Fruit fly (Drosophila melanogaster) whole organism, prepupa: ENCODE measurements around the gene CG11095.
A peak's percentile ranks its signal among the peaks of the same experiment; 100 is the strongest.

Experiments used
- Blimp-1 ChIP-seq: fragments of 200-800 bp; sonication (Bioruptor generic); optimal IDR thresholded peaks from 3 replicates; lab custom pipeline; 2017; ENCODE audit warnings: missing biosample characterization, missing genetic modification characterization, mild to moderate bottlenecking, moderate library complexity, missing genetic modification reagents
- CG10631 ChIP-seq: fragments of 200-800 bp; sonication (Bioruptor generic); optimal IDR thresholded peaks from 2 replicates; lab custom pipeline; 2016; ENCODE audit warnings: missing biosample characterization, missing genetic modification characterization
- CG11294 ChIP-seq: fragments of 200-800 bp; sonication (Bioruptor generic); IDR thresholded peaks from 2 replicates; pipeline ENCODE4 v1.3.6; 2022; ENCODE audit warnings: missing biosample characterization, missing genetic modification characterization
- CG11902 ChIP-seq: fragments of 200-800 bp; sonication (Bioruptor generic); optimal IDR thresholded peaks from 3 replicates; lab custom pipeline; 2016; ENCODE audit warnings: missing biosample characterization, missing genetic modification characterization
- CG15336 ChIP-seq: fragments of 200-800 bp; sonication (Bioruptor generic); IDR thresholded peaks from 2 replicates; pipeline ENCODE4 v1.3.6; 2022; ENCODE audit warnings: missing biosample characterization, missing genetic modification characterization
- CG1621 ChIP-seq: fragments of 200-800 bp; sonication (Bioruptor generic); optimal IDR thresholded peaks from 3 replicates; lab custom pipeline; 2018; ENCODE audit warnings: missing biosample characterization, mild to moderate bottlenecking, missing genetic modification characterization
- CG16779 ChIP-seq: fragments of 200-800 bp; sonication (Bioruptor generic); optimal IDR thresholded peaks from 3 replicates; lab custom pipeline; 2017; ENCODE audit warnings: missing biosample characterization, mild to moderate bottlenecking, missing genetic modification characterization
- CG3032 ChIP-seq: fragments of 200-800 bp; optimal IDR thresholded peaks from 2 replicates; lab custom pipeline; 2019; ENCODE audit warnings: missing biosample characterization, mild to moderate bottlenecking, missing genetic modification characterization, moderate library complexity
- CG32006 ChIP-seq: fragments of 200-800 bp; sonication (Bioruptor generic); optimal IDR thresholded peaks from 3 replicates; lab custom pipeline; 2017; ENCODE audit warnings: missing biosample characterization, mild to moderate bottlenecking, missing genetic modification characterization
- CG6163 ChIP-seq: fragments of 200-800 bp; sonication (Bioruptor generic); IDR thresholded peaks from 3 replicates; pipeline ENCODE4 v1.3.6; 2022; ENCODE audit warnings: missing biosample characterization, missing genetic modification characterization
- CG6276 ChIP-seq: fragments of 200-800 bp; sonication (Bioruptor generic); optimal IDR thresholded peaks from 2 replicates; lab custom pipeline; 2017; ENCODE audit warnings: missing biosample characterization, mild to moderate bottlenecking, missing genetic modification characterization
- CG6792 ChIP-seq: fragments of 200-800 bp; sonication (Bioruptor generic); optimal IDR thresholded peaks from 3 replicates; lab custom pipeline; 2016; ENCODE audit warnings: missing biosample characterization, missing genetic modification characterization
- CG7368 ChIP-seq: fragments of 200-800 bp; sonication (Bioruptor generic); optimal IDR thresholded peaks from 3 replicates; lab custom pipeline; 2016; ENCODE audit warnings: missing biosample characterization, missing genetic modification characterization
- CG8119 ChIP-seq: fragments of 200-800 bp; sonication (Bioruptor generic); IDR thresholded peaks from 3 replicates; pipeline ENCODE4 v1.3.6; 2022; ENCODE audit warnings: missing biosample characterization, missing genetic modification characterization
- CG8319 ChIP-seq: fragments of 200-800 bp; sonication (Bioruptor generic); optimal IDR thresholded peaks from 3 replicates; lab custom pipeline; 2016; ENCODE audit warnings: missing biosample characterization, missing genetic modification characterization
- CG8632 ChIP-seq: fragments of 200-800 bp; sonication (Bioruptor generic); optimal IDR thresholded peaks from 3 replicates; lab custom pipeline; 2016; ENCODE audit warnings: missing biosample characterization, missing genetic modification characterization
- Eip75B ChIP-seq: fragments of 200-800 bp; sonication (Bioruptor generic); optimal IDR thresholded peaks from 3 replicates; lab custom pipeline; 2016; ENCODE audit warnings: missing biosample characterization, missing genetic modification characterization
- Eip78C ChIP-seq: fragments of 200-800 bp; sonication (Bioruptor generic); peaks from one replicate; lab custom pipeline; 2016; ENCODE audit warnings: missing biosample characterization, missing genetic modification characterization
- Ets96B ChIP-seq: fragments of 200-800 bp; optimal IDR thresholded peaks from 2 replicates; lab custom pipeline; 2019; ENCODE audit warnings: missing biosample characterization, mild to moderate bottlenecking, missing genetic modification characterization, moderate library complexity
- Gug ChIP-seq: fragments of 200-800 bp; sonication (Bioruptor generic); IDR thresholded peaks from 2 replicates; pipeline ENCODE4 v1.3.6; 2022; ENCODE audit warnings: missing biosample characterization, missing genetic modification characterization
- Hr38 ChIP-seq: sonication (Bioruptor generic); optimal IDR thresholded peaks from 2 replicates; lab custom pipeline; 2016; ENCODE audit warnings: missing biosample characterization, missing genetic modification characterization
- Hr39 ChIP-seq: fragments of 200-800 bp; sonication (Bioruptor generic); optimal IDR thresholded peaks from 2 replicates; lab custom pipeline; 2016; ENCODE audit warnings: missing biosample characterization, missing genetic modification characterization
- Smox ChIP-seq: fragments of 200-800 bp; sonication (Bioruptor generic); optimal IDR thresholded peaks from 3 replicates; lab custom pipeline; 2016; ENCODE audit warnings: missing biosample characterization, missing genetic modification characterization
- Sox102F ChIP-seq: fragments of 200-800 bp; sonication (Bioruptor generic); optimal IDR thresholded peaks from 2 replicates; lab custom pipeline; 2016; ENCODE audit warnings: missing biosample characterization, mild to moderate bottlenecking, missing genetic modification characterization
- Sox14 ChIP-seq: fragments of 200-800 bp; sonication (Bioruptor generic); optimal IDR thresholded peaks from 3 replicates; lab custom pipeline; 2016; ENCODE audit warnings: missing biosample characterization, missing genetic modification characterization
- Sox15 ChIP-seq: fragments of 200-800 bp; sonication (Bioruptor generic); optimal IDR thresholded peaks from 3 replicates; lab custom pipeline; 2016; ENCODE audit warnings: missing biosample characterization, missing genetic modification characterization
- achi ChIP-seq: fragments of 200-800 bp; sonication (Bioruptor generic); optimal IDR thresholded peaks from 3 replicates; lab custom pipeline; 2016; ENCODE audit warnings: missing biosample characterization, missing genetic modification characterization
- acj6 ChIP-seq: fragments of 200-800 bp; sonication (Bioruptor generic); optimal IDR thresholded peaks from 3 replicates; lab custom pipeline; 2016; ENCODE audit warnings: missing biosample characterization, missing genetic modification characterization
- dac ChIP-seq: fragments of 200-800 bp; sonication (Bioruptor generic); optimal IDR thresholded peaks from 2 replicates; lab custom pipeline; 2017; ENCODE audit warnings: missing biosample characterization, mild to moderate bottlenecking, missing genetic modification characterization
- dsx ChIP-seq: fragments of 200-800 bp; optimal IDR thresholded peaks from 3 replicates; lab custom pipeline; 2019; ENCODE audit warnings: missing biosample characterization, mild to moderate bottlenecking, missing genetic modification characterization, moderate library complexity; ENCODE audit not compliant: poor library complexity, severe bottlenecking
- esn ChIP-seq: fragments of 200-800 bp; sonication (Bioruptor generic); optimal IDR thresholded peaks from 2 replicates; lab custom pipeline; 2016; ENCODE audit warnings: missing biosample characterization, mild to moderate bottlenecking, missing genetic modification characterization, moderate library complexity
- fd59A ChIP-seq: fragments of 200-800 bp; sonication (Bioruptor generic); optimal IDR thresholded peaks from 2 replicates; lab custom pipeline; 2017; ENCODE audit warnings: missing biosample characterization, mild to moderate bottlenecking, missing genetic modification characterization, missing genetic modification reagents
- fd85E ChIP-seq: fragments of 200-800 bp; sonication (Bioruptor generic); optimal IDR thresholded peaks from 3 replicates; lab custom pipeline; 2016; ENCODE audit warnings: missing biosample characterization, missing genetic modification characterization
- fkh ChIP-seq: fragments of 200-800 bp; sonication (Bioruptor generic); optimal IDR thresholded peaks from 3 replicates; lab custom pipeline; 2017; ENCODE audit warnings: missing biosample characterization, mild to moderate bottlenecking, missing genetic modification characterization, moderate library complexity
- lz ChIP-seq: fragments of 200-800 bp; sonication (Bioruptor generic); optimal IDR thresholded peaks from 3 replicates; lab custom pipeline; 2016; ENCODE audit warnings: missing biosample characterization, missing genetic modification characterization
- net ChIP-seq: fragments of 200-800 bp; sonication (Bioruptor generic); optimal IDR thresholded peaks from 3 replicates; lab custom pipeline; 2016; ENCODE audit warnings: missing biosample characterization, missing genetic modification characterization
- pdm3 ChIP-seq: fragments of 200-800 bp; sonication (Bioruptor generic); optimal IDR thresholded peaks from 3 replicates; lab custom pipeline; 2016; ENCODE audit warnings: missing biosample characterization, missing genetic modification characterization
- salr ChIP-seq, 2 experiments: fragments of 200-800 bp; sonication (Bioruptor generic); optimal IDR thresholded peaks; 3 replicates each; lab custom pipeline; 2016 to 2018; ENCODE audit warnings: missing biosample characterization in 2 of 2, missing genetic modification characterization in 2 of 2, mild to moderate bottlenecking in 1 of 2
- spab ChIP-seq: fragments of 200-800 bp; sonication (Bioruptor generic); optimal IDR thresholded peaks from 2 replicates; lab custom pipeline; 2017; ENCODE audit warnings: missing biosample characterization, mild to moderate bottlenecking, missing genetic modification characterization, missing genetic modification reagents
- ss ChIP-seq, 2 experiments: fragments of 200-800 bp; sonication (Bioruptor generic); optimal IDR thresholded peaks; 2 replicates in 1 of 2; 3 replicates in 1 of 2; lab custom pipeline; 2017 to 2018; ENCODE audit warnings: mild to moderate bottlenecking in 2 of 2, missing biosample characterization in 2 of 2, missing genetic modification characterization in 2 of 2, moderate library complexity in 1 of 2
- svp ChIP-seq: fragments of 200-800 bp; sonication (Bioruptor generic); peaks from one replicate; lab custom pipeline; 2016; ENCODE audit warnings: missing biosample characterization, missing genetic modification characterization

CG11095 gene

DNA sequence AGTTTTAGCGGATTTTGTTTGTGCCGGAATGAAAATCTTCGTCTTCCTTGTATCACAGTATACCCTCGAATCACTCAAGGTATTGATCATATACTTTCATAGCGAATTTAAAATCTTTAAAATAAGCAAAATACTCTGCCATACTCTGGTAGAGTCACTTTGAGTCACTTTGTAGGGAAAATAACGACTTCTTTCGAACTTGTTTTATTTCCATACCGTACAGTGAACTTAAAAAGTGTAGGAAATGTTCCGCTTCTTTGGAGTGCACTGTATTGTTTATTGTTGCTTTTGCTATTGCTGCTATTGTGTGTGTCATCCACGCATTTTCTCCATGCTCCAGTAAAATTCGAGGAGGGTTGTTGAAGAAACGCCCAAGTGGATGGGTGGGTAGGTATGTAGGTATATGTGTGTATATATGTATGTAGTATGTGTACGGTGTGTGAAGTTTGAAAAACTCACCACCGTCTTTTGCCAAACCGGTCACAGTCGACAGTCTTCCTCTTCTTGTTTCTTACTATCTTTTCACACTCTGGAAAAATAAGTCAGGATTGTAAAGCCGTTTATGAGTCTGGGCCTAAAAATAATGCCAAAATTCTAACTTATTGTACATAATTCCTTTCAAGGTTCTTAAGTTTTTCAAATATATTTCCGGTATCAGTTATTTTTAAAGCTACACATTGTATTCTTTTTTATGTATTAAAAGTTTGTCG is 22.4 kb upstream of the CG11095 start (continued):
- TF ChIP-seq net (GFP tag; lab: Kevin White, UChicago): no peak
- peak; percentile 37 for TF ChIP-seq Eip78C (GFP tag; lab: Kevin White, UChicago)
- TF ChIP-seq CG1621 (tag; lab: Kevin White, UChicago): no peak
- TF ChIP-seq CG7368 (GFP tag; lab: Kevin White, UChicago): peak; percentile 13
- peak in 1 of 2 experiments; percentile 23 for TF ChIP-seq salr (GFP tag; optimal IDR thresholded peaks at IDR 0.05; lab: Kevin White, UChicago)
- TF ChIP-seq Blimp-1 (GFP tag; lab: Kevin White, UChicago): no peak
- no peak for TF ChIP-seq fd85E (GFP tag; lab: Kevin White, UChicago)
- TF ChIP-seq CG3032 (tag; lab: Kevin White, UChicago): peak; percentile 36

DNA sequence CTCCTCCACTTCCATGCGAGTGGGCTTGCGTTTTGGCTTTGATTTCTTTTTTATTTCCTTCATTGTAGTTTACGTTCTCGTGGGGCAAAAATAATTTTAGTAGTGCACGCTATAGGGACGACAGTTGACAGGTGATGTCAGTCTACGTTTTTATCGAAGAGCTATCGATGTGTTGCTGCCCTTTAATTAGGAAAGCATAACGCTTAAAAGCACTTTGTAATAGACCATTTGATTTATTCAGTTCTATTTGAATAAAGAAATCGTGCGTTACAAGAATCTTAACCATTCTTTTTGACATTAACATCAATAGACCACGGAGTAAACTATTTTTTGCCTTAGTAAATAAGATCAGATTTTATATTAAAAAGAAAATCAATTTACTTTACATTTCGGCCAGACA is 20.5 kb upstream of the CG11095 start, which contains the start of gene CG10993:
TSS of gene CG10993 (minus strand) at position 101 of the 400 bp plus-strand sequence.
- TF ChIP-seq CG16779: no peak
- no peak for TF ChIP-seq spab
- TF ChIP-seq net (GFP tag; lab: Kevin White, UChicago): no peak
- TF ChIP-seq Hr38 (GFP tag; lab: Kevin White, UChicago): no peak
- TF ChIP-seq lz (GFP tag; lab: Kevin White, UChicago): no peak
- no peak for TF ChIP-seq ss (GFP tag; optimal IDR thresholded peaks at IDR 0.05; lab: Kevin White, UChicago)
- TF ChIP-seq CG6163 (GFP tag; lab: Robert Waterston, UW): no peak
- TF ChIP-seq Gug (GFP tag; lab: Robert Waterston, UW): no peak
- no peak for TF ChIP-seq Smox (GFP tag; lab: Kevin White, UChicago)
- no peak for TF ChIP-seq CG8119
- no peak for TF ChIP-seq achi
- TF ChIP-seq CG11902: no peak
- TF ChIP-seq fd59A (GFP tag; lab: Kevin White, UChicago): no peak
- no peak for TF ChIP-seq CG3032 (tag; lab: Kevin White, UChicago)
- no peak for TF ChIP-seq CG10631 (GFP tag; lab: Kevin White, UChicago)
- TF ChIP-seq CG8319 (GFP tag; lab: Kevin White, UChicago): no peak
- no peak for TF ChIP-seq CG15336 (GFP tag; lab: Robert Waterston, UW)
- TF ChIP-seq CG6792 (GFP tag; lab: Kevin White, UChicago): no peak
- no peak for TF ChIP-seq fkh (GFP tag; lab: Kevin White, UChicago)

dm6 chrX:13792463-13792862 is 19.0 kb upstream of the CG11095 start:
- TF ChIP-seq fd85E (GFP tag; lab: Kevin White, UChicago) (no peak), Eip78C (GFP tag; lab: Kevin White, UChicago) (peak; percentile 11), svp (GFP tag; lab: Kevin White, UChicago) (peak; percentile 17), Blimp-1 (GFP tag; lab: Kevin White, UChicago) (no peak)

- TF ChIP-seq Eip78C (GFP tag; lab: Kevin White, UChicago): no peak
- TF ChIP-seq svp (GFP tag; lab: Kevin White, UChicago): no peak
- TF ChIP-seq Hr38 (GFP tag; lab: Kevin White, UChicago): no peak
- no peak for TF ChIP-seq dsx (GFP tag; lab: Kevin White, UChicago)
These were observed 13.9 kb upstream of the CG11095 start, which contains the start of gene CG10996 for dm6 chrX:13797538-13797937. Gene CG10996 (minus strand): TSS chrX:13797638.

- TF ChIP-seq dac (GFP tag; lab: Kevin White, UChicago) (no peak), Sox102F (GFP tag; lab: Kevin White, UChicago) (peak; percentile 22), pdm3 (GFP tag; lab: Kevin White, UChicago) (no peak), CG7368 (GFP tag; lab: Kevin White, UChicago) (no peak), esn (GFP tag; lab: Kevin White, UChicago) (peak; percentile 40), CG11902 (no peak), CG8632 (GFP tag; lab: Kevin White, UChicago) (no peak), Ets96B (no peak), fkh (GFP tag; lab: Kevin White, UChicago) (no peak), ss (GFP tag; optimal IDR thresholded peaks at IDR 0.05; lab: Kevin White, UChicago) (no peak), dsx (GFP tag; lab: Kevin White, UChicago) (no peak), spab (no peak), CG11294 (GFP tag; lab: Robert Waterston, UW) (no peak), CG6276 (GFP tag; lab: Kevin White, UChicago) (no peak), Sox15 (GFP tag; lab: Kevin White, UChicago) (no peak), CG32006 (no peak), Eip75B (GFP tag; lab: Kevin White, UChicago) (no peak), Hr39 (GFP tag; lab: Kevin White, UChicago) (peak; percentile 24), net (GFP tag; lab: Kevin White, UChicago) (peak; percentile 12), Sox14 (peak; percentile 12), acj6 (peak; percentile 11)
These were observed 10.8 kb upstream of the CG11095 start for dm6 chrX:13800680-13801079.
